Fruit fly (Drosophila melanogaster): Measurements from ENCODE around the gene CG17104.

dm6 chr2L:10639631-10640030, 37.4 kb upstream of the CG17104 start, which contains the start of gene CG31872:
- no peak for TF ChIP-seq CG15710 (tag; optimal IDR thresholded peaks at IDR 0.05)
- no peak for TF ChIP-seq CG14655 (GFP tag; optimal IDR thresholded peaks at IDR 0.05)
- TF ChIP-seq CG4496 (GFP tag; IDR thresholded peaks at IDR 0.05) = no peak
- no peak for TF ChIP-seq CG8301 (tag; optimal IDR thresholded peaks at IDR 0.05)
- TF ChIP-seq rn (GFP tag; IDR thresholded peaks at IDR 0.05) = no peak
